Fruit fly (Drosophila melanogaster) S2 (cell line): Measurements from ENCODE around the gene CG33771.

ENCODE experiments used
- CG8478 ChIP-seq: fragments of >200 bp; optimal IDR thresholded peaks from 2 replicates; lab custom pipeline; 2018
- CTCF ChIP-seq, 2 experiments: fragments of >200 bp; optimal IDR thresholded peaks; 2 replicates each; lab custom pipeline; 2018

DNA sequence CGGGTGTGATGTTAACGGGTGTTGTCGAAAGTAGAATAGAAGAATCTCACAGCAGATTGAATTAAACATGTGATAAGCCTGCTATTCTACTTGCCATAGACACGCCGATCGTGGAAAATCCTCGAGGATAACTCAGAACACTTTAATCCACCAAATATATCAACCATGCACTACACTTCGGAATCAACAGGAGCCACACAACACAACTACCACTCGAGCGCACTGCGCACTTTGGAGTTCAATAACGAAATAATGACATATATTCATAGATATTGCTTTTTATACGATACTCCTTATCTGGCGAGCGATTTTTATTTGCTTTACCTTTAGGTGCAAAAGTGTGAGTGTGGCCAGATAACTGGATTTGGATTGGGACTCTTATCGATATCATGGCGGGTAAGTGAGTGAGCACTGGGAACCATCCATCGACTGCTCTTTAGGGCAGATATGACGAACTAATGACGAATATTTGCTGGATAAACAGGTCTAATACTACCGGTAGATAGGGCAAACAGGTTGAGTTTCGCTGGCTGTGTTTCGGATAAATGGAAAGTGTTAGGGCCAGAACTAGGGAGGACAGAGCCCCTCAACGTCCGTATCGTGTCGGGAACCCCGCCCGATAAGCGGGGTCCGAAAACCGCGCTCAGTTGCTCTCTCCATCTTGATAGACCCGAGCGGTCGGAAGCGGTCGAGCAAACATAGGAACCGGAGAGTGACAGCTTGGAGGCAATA is 20.2 kb downstream of the CG33771 start, which contains the start of gene Jhbp6:
- TF ChIP-seq CG8478 (lab: Kevin White, UChicago) (no peak), CTCF (optimal IDR thresholded peaks at IDR 0.05; lab: Kevin White, UChicago) (no peak)
